Fruit fly (Drosophila melanogaster) whole organism, embryonic: Measurements from ENCODE around the gene CG7889.

ENCODE experiments used
- Ada2b ChIP-seq: fragments of 200-800 bp; sonication (Bioruptor generic); IDR thresholded peaks from 2 replicates; pipeline ENCODE4 v1.3.6; 2022; ENCODE audit warnings: missing biosample characterization, missing genetic modification characterization
- Aef1 ChIP-seq: fragments of 200-800 bp; sonication (Bioruptor generic); IDR thresholded peaks from 3 replicates; pipeline ENCODE4 v1.3.6; 2022; ENCODE audit warnings: missing biosample characterization, missing genetic modification characterization
- Asciz ChIP-seq: fragments of 200-800 bp; sonication (Bioruptor generic); optimal IDR thresholded peaks from 2 replicates; lab custom pipeline; 2017; ENCODE audit warnings: missing biosample characterization, mild to moderate bottlenecking, missing genetic modification characterization, missing genetic modification reagents
- Bgb ChIP-seq: fragments of 200-800 bp; sonication (Bioruptor generic); IDR thresholded peaks from 2 replicates; pipeline ENCODE4 v1.3.6; 2022; ENCODE audit warnings: missing biosample characterization, missing genetic modification characterization; ENCODE audit not compliant: partially characterized antibody
- CG11093 ChIP-seq: fragments of 200-800 bp; sonication (Bioruptor generic); IDR thresholded peaks from 3 replicates; pipeline ENCODE4 v1.3.6; 2022; ENCODE audit warnings: missing biosample characterization, missing genetic modification characterization
- CG11456 ChIP-seq: fragments of 200-800 bp; sonication (Bioruptor generic); IDR thresholded peaks from 3 replicates; pipeline ENCODE4 v1.3.6; 2022; ENCODE audit warnings: missing biosample characterization, missing genetic modification characterization
- CG11723 ChIP-seq: fragments of 200-800 bp; sonication (Bioruptor generic); optimal IDR thresholded peaks from 2 replicates; lab custom pipeline; 2017; ENCODE audit warnings: missing biosample characterization, mild to moderate bottlenecking, missing genetic modification characterization
- CG14965 ChIP-seq: fragments of 200-800 bp; sonication (Bioruptor generic); optimal IDR thresholded peaks from 2 replicates; lab custom pipeline; 2016; ENCODE audit warnings: missing biosample characterization, missing genetic modification characterization, borderline replicate concordance
- CG16779 ChIP-seq: fragments of 200-800 bp; sonication (Bioruptor generic); IDR thresholded peaks from 2 replicates; pipeline ENCODE4 v1.3.6; 2022; ENCODE audit warnings: missing biosample characterization, missing genetic modification characterization
- CG1792 ChIP-seq: fragments of 200-800 bp; sonication (Bioruptor generic); optimal IDR thresholded peaks from 2 replicates; lab custom pipeline; 2016; ENCODE audit warnings: missing biosample characterization, missing genetic modification characterization
- CG18764 ChIP-seq: fragments of 200-800 bp; sonication (Bioruptor generic); optimal IDR thresholded peaks from 3 replicates; lab custom pipeline; 2016; ENCODE audit warnings: missing biosample characterization, missing genetic modification characterization
- CG30020 ChIP-seq: fragments of 200-800 bp; optimal IDR thresholded peaks from 2 replicates; lab custom pipeline; 2019; ENCODE audit warnings: missing biosample characterization, mild to moderate bottlenecking, missing genetic modification characterization, moderate library complexity
- CG3065 ChIP-seq: fragments of 200-800 bp; sonication (Bioruptor generic); optimal IDR thresholded peaks from 2 replicates; lab custom pipeline; 2016; ENCODE audit warnings: missing biosample characterization, missing genetic modification characterization
- CG32767 ChIP-seq: fragments of 200-800 bp; sonication (Bioruptor generic); IDR thresholded peaks from 2 replicates; pipeline ENCODE4 v1.3.6; 2022; ENCODE audit warnings: missing biosample characterization, missing genetic modification characterization
- CG42726 ChIP-seq: fragments of 200-800 bp; sonication (Bioruptor generic); IDR thresholded peaks from 2 replicates; pipeline ENCODE4 v1.3.6; 2022; ENCODE audit warnings: missing biosample characterization, missing genetic modification characterization; ENCODE audit not compliant: partially characterized antibody
- CG4360 ChIP-seq: fragments of 200-800 bp; sonication (Bioruptor generic); IDR thresholded peaks from 2 replicates; pipeline ENCODE4 v1.3.6; 2022; ENCODE audit warnings: missing biosample characterization, missing genetic modification characterization
- CG4730 ChIP-seq: fragments of 200-800 bp; sonication (Bioruptor generic); IDR thresholded peaks from 2 replicates; pipeline ENCODE4 v1.3.6; 2022; ENCODE audit warnings: missing biosample characterization, missing genetic modification characterization
- CG6175 ChIP-seq: fragments of 200-800 bp; sonication (Bioruptor generic); IDR thresholded peaks from 3 replicates; pipeline ENCODE4 v1.3.6; 2022; ENCODE audit warnings: missing biosample characterization, missing genetic modification characterization
- CG8281 ChIP-seq: fragments of 200-800 bp; sonication (Bioruptor generic); optimal IDR thresholded peaks from 2 replicates; lab custom pipeline; 2018; ENCODE audit warnings: missing biosample characterization, mild to moderate bottlenecking, missing genetic modification characterization, moderate library complexity
- CG8290 ChIP-seq, 3 experiments: fragments of 200-800 bp; sonication (Bioruptor generic); optimal IDR thresholded peaks; 2 replicates each; lab custom pipeline; 2016 to 2019; ENCODE audit warnings: missing biosample characterization in 3 of 3, missing genetic modification characterization in 3 of 3, mild to moderate bottlenecking in 2 of 3, moderate library complexity in 1 of 3
- CG8478 ChIP-seq: fragments of >200 bp; optimal IDR thresholded peaks from 2 replicates; lab custom pipeline; 2018
- HHEX ChIP-seq: fragments of 200-800 bp; sonication (Bioruptor generic); optimal IDR thresholded peaks from 3 replicates; lab custom pipeline; 2017; ENCODE audit warnings: missing biosample characterization, mild to moderate bottlenecking, missing genetic modification characterization, missing genetic modification reagents
- HLH4C ChIP-seq: fragments of 200-800 bp; sonication (Bioruptor generic); IDR thresholded peaks from 3 replicates; pipeline ENCODE4 v1.3.6; 2022; ENCODE audit warnings: missing biosample characterization, missing genetic modification characterization; ENCODE audit not compliant: partially characterized antibody
- Hmr ChIP-seq: fragments of 200-800 bp; sonication (Bioruptor generic); optimal IDR thresholded peaks from 3 replicates; lab custom pipeline; 2017; ENCODE audit warnings: mild to moderate bottlenecking, missing biosample characterization, missing genetic modification reagents, missing genetic modification characterization
- Kr ChIP-seq: fragments of 200-800 bp; sonication (Bioruptor generic); optimal IDR thresholded peaks from 2 replicates; lab custom pipeline; 2017; ENCODE audit warnings: missing biosample characterization, mild to moderate bottlenecking, missing genetic modification characterization
- Mes4 ChIP-seq: fragments of 200-800 bp; sonication (Bioruptor generic); optimal IDR thresholded peaks from 2 replicates; lab custom pipeline; 2016; ENCODE audit warnings: missing biosample characterization, missing genetic modification characterization
- NC2β ChIP-seq: fragments of 200-800 bp; sonication (Bioruptor generic); optimal IDR thresholded peaks from 2 replicates; lab custom pipeline; 2016; ENCODE audit warnings: missing biosample characterization, missing genetic modification characterization
- Neu2 ChIP-seq: fragments of 200-800 bp; sonication (Bioruptor generic); optimal IDR thresholded peaks from 3 replicates; lab custom pipeline; 2016; ENCODE audit warnings: missing biosample characterization, missing genetic modification characterization, borderline replicate concordance
- Pdp1 ChIP-seq, 2 experiments: fragments of 200-800 bp; sonication (Bioruptor generic); optimal IDR thresholded peaks; 3 replicates each; lab custom pipeline; 2016; ENCODE audit warnings: missing biosample characterization in 2 of 2, missing genetic modification characterization in 2 of 2, mild to moderate bottlenecking in 1 of 2, moderate library complexity in 1 of 2
- Xrp1 ChIP-seq: fragments of 200-800 bp; sonication (Bioruptor generic); IDR thresholded peaks from 2 replicates; pipeline ENCODE4 v1.3.6; 2022; ENCODE audit warnings: missing biosample characterization, missing genetic modification characterization
- crol ChIP-seq: fragments of 200-800 bp; sonication (Bioruptor generic); IDR thresholded peaks from 2 replicates; pipeline ENCODE4 v1.3.6; 2022; ENCODE audit warnings: missing biosample characterization, missing genetic modification characterization
- cwo ChIP-seq: fragments of 200-800 bp; sonication (Bioruptor generic); optimal IDR thresholded peaks from 3 replicates; lab custom pipeline; 2017; ENCODE audit warnings: missing biosample characterization, missing genetic modification characterization, mild to moderate bottlenecking, moderate library complexity, missing genetic modification reagents
- dati ChIP-seq: fragments of 200-800 bp; sonication (Bioruptor generic); IDR thresholded peaks from 2 replicates; pipeline ENCODE4 v1.3.6; 2022; ENCODE audit warnings: missing biosample characterization, missing genetic modification characterization
- emc ChIP-seq: fragments of 200-800 bp; sonication (Bioruptor generic); optimal IDR thresholded peaks from 2 replicates; lab custom pipeline; 2016; ENCODE audit warnings: missing biosample characterization, missing genetic modification characterization
- eve ChIP-seq, 2 experiments: fragments of >200 bp; optimal IDR thresholded peaks; 2 replicates each; lab custom pipeline; 2017; ENCODE audit warnings: missing biosample characterization in 2 of 2, missing genetic modification characterization in 2 of 2
- eyg ChIP-seq: fragments of 200-800 bp; sonication (Bioruptor generic); optimal IDR thresholded peaks from 3 replicates; lab custom pipeline; 2016; ENCODE audit warnings: missing biosample characterization, missing genetic modification characterization
- fd3F ChIP-seq: fragments of 200-800 bp; sonication (Bioruptor generic); optimal IDR thresholded peaks from 2 replicates; lab custom pipeline; 2018; ENCODE audit warnings: missing biosample characterization, mild to moderate bottlenecking, missing genetic modification characterization, moderate library complexity
- fd96Cb ChIP-seq: fragments of 200-800 bp; sonication (Bioruptor generic); optimal IDR thresholded peaks from 2 replicates; lab custom pipeline; 2018; ENCODE audit warnings: missing biosample characterization, mild to moderate bottlenecking, missing genetic modification characterization, moderate library complexity
- gsb ChIP-seq: fragments of 200-800 bp; sonication (Bioruptor generic); IDR thresholded peaks from 2 replicates; pipeline ENCODE4 v1.3.6; 2022; ENCODE audit warnings: missing biosample characterization, missing genetic modification characterization
- hb ChIP-seq: fragments of 200-800 bp; sonication (Bioruptor generic); IDR thresholded peaks from 3 replicates; pipeline ENCODE4 v1.3.6; 2022; ENCODE audit warnings: missing biosample characterization, missing genetic modification characterization; ENCODE audit not compliant: partially characterized antibody
- jigr1 ChIP-seq: fragments of 200-800 bp; sonication (Bioruptor generic); IDR thresholded peaks from 3 replicates; pipeline ENCODE4 v1.3.6; 2022; ENCODE audit warnings: missing biosample characterization, missing genetic modification characterization
- ken ChIP-seq: fragments of 200-800 bp; sonication (Bioruptor generic); IDR thresholded peaks from 3 replicates; pipeline ENCODE4 v1.3.6; 2022; ENCODE audit warnings: missing biosample characterization, missing genetic modification characterization
- knrl ChIP-seq: fragments of 200-800 bp; sonication (Bioruptor generic); IDR thresholded peaks from 3 replicates; pipeline ENCODE4 v1.3.6; 2022; ENCODE audit warnings: missing biosample characterization, missing genetic modification characterization; ENCODE audit not compliant: partially characterized antibody
- nerfin-1 ChIP-seq: fragments of 200-800 bp; sonication (Bioruptor generic); optimal IDR thresholded peaks from 3 replicates; lab custom pipeline; 2019; ENCODE audit warnings: missing biosample characterization, mild to moderate bottlenecking, missing genetic modification characterization, moderate library complexity
- otp ChIP-seq: fragments of 200-800 bp; sonication (Bioruptor generic); IDR thresholded peaks from 3 replicates; pipeline ENCODE4, ENCODE4 v1.3.6; 2022; ENCODE audit warnings: missing biosample characterization, missing genetic modification characterization
- peb ChIP-seq: fragments of 200-800 bp; sonication (Bioruptor generic); IDR thresholded peaks from 2 replicates; pipeline ENCODE4 v1.3.6; 2022; ENCODE audit warnings: missing biosample characterization, missing genetic modification characterization
- phol ChIP-seq: fragments of 200-800 bp; sonication (Bioruptor generic); optimal IDR thresholded peaks from 3 replicates; lab custom pipeline; 2018; ENCODE audit warnings: missing biosample characterization, mild to moderate bottlenecking, missing genetic modification characterization, moderate library complexity
- pzg ChIP-seq: fragments of 200-800 bp; sonication (Bioruptor generic); optimal IDR thresholded peaks from 3 replicates; lab custom pipeline; 2018; ENCODE audit warnings: missing biosample characterization, mild to moderate bottlenecking, missing genetic modification characterization, moderate library complexity
- z ChIP-seq: fragments of 200-800 bp; sonication (Bioruptor generic); IDR thresholded peaks from 3 replicates; pipeline ENCODE4 v1.3.6; 2022; ENCODE audit warnings: missing biosample characterization, missing genetic modification characterization

Gene CG7889

dm6 chrX:19247200-19248052 is 4.0 kb downstream of the CG7889 start, which contains the start of gene CG7992:
Gene CG7992, minus strand, starts transcription at chrX:19247250.
- TF ChIP-seq ken (GFP tag; lab: Robert Waterston, UW) = no peak
- TF ChIP-seq Kr (GFP tag; lab: Kevin White, UChicago) = no peak
- no peak for TF ChIP-seq eve (GFP tag; optimal IDR thresholded peaks at IDR 0.05; lab: Kevin White, UChicago)
- TF ChIP-seq CG4730 = no peak; the same call in 1 of the 2 replicates
- peak; percentile 59 to 65 for TF ChIP-seq Pdp1 (GFP tag; optimal IDR thresholded peaks at IDR 0.05; lab: Kevin White, UChicago)
- TF ChIP-seq CG14965 (GFP tag; lab: Kevin White, UChicago) = no peak
- TF ChIP-seq hb = no peak
- peak; percentile 75 for TF ChIP-seq Hmr (GFP tag; lab: Kevin White, UChicago)
- no peak for TF ChIP-seq Neu2
- peak; percentile 14 for TF ChIP-seq Asciz (GFP tag; lab: Kevin White, UChicago)
- TF ChIP-seq phol (tag; lab: Kevin White, UChicago) = peak; percentile 48
- no peak for TF ChIP-seq otp
- TF ChIP-seq CG42726 = no peak
- no peak for TF ChIP-seq jigr1
- no peak for TF ChIP-seq CG16779 (GFP tag; lab: Robert Waterston, UW)
- TF ChIP-seq eyg (GFP tag; lab: Kevin White, UChicago) = peak; percentile 37
- TF ChIP-seq z (GFP tag; lab: Robert Waterston, UW) = no peak
- no peak for TF ChIP-seq NC2β (GFP tag; lab: Kevin White, UChicago)
- TF ChIP-seq crol (GFP tag; lab: Robert Waterston, UW) = no peak
- no peak for TF ChIP-seq CG4360 (GFP tag; lab: Robert Waterston, UW)
- TF ChIP-seq dati (GFP tag; lab: Robert Waterston, UW) = no peak
- peak; percentile 45 for TF ChIP-seq fd96Cb (tag; lab: Kevin White, UChicago)
- no peak for TF ChIP-seq CG3065 (GFP tag; lab: Kevin White, UChicago)
- TF ChIP-seq CG8478 (lab: Kevin White, UChicago) = no peak
- TF ChIP-seq knrl = no peak
- TF ChIP-seq emc (GFP tag; lab: Kevin White, UChicago) = peak; percentile 15
- TF ChIP-seq peb = 0 out of 2 replicates have a peak, but pooled peaks have one; percentile 18
- no peak for TF ChIP-seq Mes4
- no peak for TF ChIP-seq gsb (GFP tag; lab: Robert Waterston, UW)
- TF ChIP-seq CG11093 (GFP tag; lab: Robert Waterston, UW) = no peak
- TF ChIP-seq CG1792 (GFP tag; lab: Kevin White, UChicago) = peak; percentile 48
- no peak for TF ChIP-seq HLH4C (GFP tag; lab: Robert Waterston, UW)
- TF ChIP-seq cwo (GFP tag; lab: Kevin White, UChicago) = peak; percentile 69
- TF ChIP-seq pzg (GFP tag; lab: Kevin White, UChicago) = no peak
- TF ChIP-seq nerfin-1 (tag; lab: Kevin White, UChicago) = no peak
- TF ChIP-seq Bgb (GFP tag; lab: Robert Waterston, UW) = no peak
- peak; percentile 24; the same call in 1 of the 2 replicates for TF ChIP-seq Xrp1 (GFP tag; lab: Robert Waterston, UW)
- TF ChIP-seq CG32767 (GFP tag; lab: Robert Waterston, UW) = peak; percentile 56; the same call in 1 of the 2 replicates
- no peak for TF ChIP-seq CG6175 (GFP tag; lab: Robert Waterston, UW)
- TF ChIP-seq CG18764 = no peak
- TF ChIP-seq CG30020 (tag; lab: Kevin White, UChicago) = no peak
- TF ChIP-seq CG11456 = no peak
- peak; percentile 62 for TF ChIP-seq Ada2b (GFP tag; lab: Robert Waterston, UW)
- peak; percentile 2 for TF ChIP-seq CG8281 (tag; lab: Kevin White, UChicago)
- peak; percentile 48; the same call in 2 of the 3 replicates for TF ChIP-seq Aef1 (GFP tag; lab: Robert Waterston, UW)
- TF ChIP-seq HHEX (GFP tag; lab: Kevin White, UChicago) = peak; percentile 63
- no peak for TF ChIP-seq CG8290 (GFP tag; optimal IDR thresholded peaks at IDR 0.05; lab: Kevin White, UChicago)
- no peak for TF ChIP-seq CG8290 (tag; optimal IDR thresholded peaks at IDR 0.05; lab: Kevin White, UChicago)
- peak; percentile 21 for TF ChIP-seq fd3F (GFP tag; lab: Kevin White, UChicago)
- TF ChIP-seq CG11723 (GFP tag; lab: Kevin White, UChicago) = peak; percentile 2
